Fruit fly (Drosophila melanogaster): ENCODE data around the gene SmB.
A peak's percentile ranks its signal among the peaks of the same experiment; 100 is the strongest.

The SmB gene

DNA sequence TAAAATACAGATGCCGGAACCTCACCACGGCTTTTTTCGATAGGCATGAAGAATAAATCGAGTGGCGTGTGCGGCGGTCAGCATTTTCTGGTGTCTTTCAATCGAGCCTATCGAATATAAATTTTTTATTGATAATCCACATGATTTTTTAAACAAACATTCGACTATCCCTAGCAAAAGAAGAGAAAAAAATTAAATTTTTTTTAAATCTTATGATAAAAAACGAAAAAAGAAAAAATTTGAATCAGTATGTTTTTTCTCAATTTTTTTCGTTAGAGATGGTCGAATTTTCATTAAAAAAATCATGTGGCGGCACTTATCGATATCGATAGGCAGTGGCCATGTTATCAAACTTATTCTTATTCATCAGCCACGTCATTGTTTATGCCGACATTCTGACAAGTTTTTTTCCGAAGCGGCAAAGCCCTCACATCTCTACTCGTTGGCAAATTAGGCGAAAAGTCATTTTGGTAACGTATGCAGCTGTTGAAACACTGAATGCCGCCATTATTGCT lies at the start of gene SmB, which contains the start of gene KdelR (continued):
- TF ChIP-seq Hand (GFP tag; optimal IDR thresholded peaks at IDR 0.05) (no peak), CG12236 (GFP tag; optimal IDR thresholded peaks at IDR 0.05) (no peak), CG32532 (GFP tag; IDR thresholded peaks at IDR 0.05) (no peak), otp (GFP tag; IDR thresholded peaks at IDR 0.05) (no peak), nau (GFP tag; optimal IDR thresholded peaks at IDR 0.05) (no peak), Hr51 (GFP tag; optimal IDR thresholded peaks at IDR 0.05) (no peak), CG34224 (GFP tag; IDR thresholded peaks at IDR 0.05; ENCODE audit: partially characterized antibody) (peak; percentile 83), Ssrp (tag; optimal IDR thresholded peaks at IDR 0.05) (no peak), CG4424 (GFP tag; optimal IDR thresholded peaks at IDR 0.05) (peak; percentile 37), CG18262 (tag; optimal IDR thresholded peaks at IDR 0.05) (peak; percentile 49), CG13775 (GFP tag; optimal IDR thresholded peaks at IDR 0.05) (peak; percentile 36), CG9876 (GFP tag; optimal IDR thresholded peaks at IDR 0.05) (no peak), odd (GFP tag; optimal IDR thresholded peaks at IDR 0.05) (no peak), eve (GFP tag; optimal IDR thresholded peaks at IDR 0.05) (no peak), ham (GFP tag; IDR thresholded peaks at IDR 0.05) (no peak), Deaf1 (tag; optimal IDR thresholded peaks at IDR 0.05) (no peak), CG43689 (GFP tag; IDR thresholded peaks at IDR 0.05) (no peak), gsb-n (tag; optimal IDR thresholded peaks at IDR 0.05) (peak; percentile 57), C15 (GFP tag; IDR thresholded peaks at IDR 0.05) (no peak), tll (GFP tag; optimal IDR thresholded peaks at IDR 0.05) (no peak), jumu (GFP tag; optimal IDR thresholded peaks at IDR 0.05) (peak; percentile 7), CG10321 (GFP tag; IDR thresholded peaks at IDR 0.05) (no peak), gcm (GFP tag; optimal IDR thresholded peaks at IDR 0.05) (peak; percentile 40), CG11456 (GFP tag; IDR thresholded peaks at IDR 0.05) (no peak), CG9215 (GFP tag; IDR thresholded peaks at IDR 0.05) (no peak), corto (GFP tag; optimal IDR thresholded peaks at IDR 0.05) (no peak), CG11560 (tag; IDR thresholded peaks at IDR 0.05) (peak; percentile 98), Sry-β (GFP tag; optimal IDR thresholded peaks at IDR 0.05) (no peak), toy (GFP tag; IDR thresholded peaks at IDR 0.05) (no peak), ssp (GFP tag; IDR thresholded peaks at IDR 0.05) (no peak; the same call in 1 of the 2 replicates), sug (tag; optimal IDR thresholded peaks at IDR 0.05) (peak; percentile 58), tap (tag; optimal IDR thresholded peaks at IDR 0.05) (no peak), CG4282 (GFP tag; optimal IDR thresholded peaks at IDR 0.05) (no peak), gem (tag; optimal IDR thresholded peaks at IDR 0.05) (no peak), Oaz (GFP tag; IDR thresholded peaks at IDR 0.05) (no peak), gcm2 (GFP tag; optimal IDR thresholded peaks at IDR 0.05) (no peak), cg (GFP tag; optimal IDR thresholded peaks at IDR 0.05) (no peak), zen2 (GFP tag; IDR thresholded peaks at IDR 0.05; ENCODE audit: partially characterized antibody) (peak; percentile 66), ind (GFP tag; optimal IDR thresholded peaks at IDR 0.05) (no peak), Gug (GFP tag; IDR thresholded peaks at IDR 0.05) (no peak), insv (GFP tag; optimal IDR thresholded peaks at IDR 0.05) (no peak), vnd (GFP tag; IDR thresholded peaks at IDR 0.05; ENCODE audit: partially characterized antibody) (peak; percentile 89; the same call in 2 of the 3 replicates), CG33213 (GFP tag; optimal IDR thresholded peaks at IDR 0.05) (peak; percentile 4), CG42726 (GFP tag; IDR thresholded peaks at IDR 0.05; ENCODE audit: partially characterized antibody) (no peak), maf-S (GFP tag; optimal IDR thresholded peaks at IDR 0.05) (no peak), CG4730 (GFP tag; IDR thresholded peaks at IDR 0.05) (no peak), CrebB (tag; optimal IDR thresholded peaks at IDR 0.05) (peak; percentile 15), cwo (GFP tag; optimal IDR thresholded peaks at IDR 0.05) (no peak), mld (GFP tag; IDR thresholded peaks at IDR 0.05; ENCODE audit: partially characterized antibody) (peak; percentile 76; the same call in 2 of the 3 replicates), mam (GFP tag; optimal IDR thresholded peaks at IDR 0.05) (no peak), cad (GFP tag; optimal IDR thresholded peaks at IDR 0.05) (no peak)
